Worm (Caenorhabditis elegans) whole organism, young adult: Measurements from ENCODE around the gene gstk-1.

Source experiments
- B0019.2 ChIP-seq: fragments of 200-800 bp; sonication (Bioruptor generic); conservative IDR thresholded peaks from 2 replicates; pipeline ENCODE4 v1.3.6; 2022; ENCODE audit warnings: missing genetic modification reagents, missing genetic modification characterization, missing compliant biosample characterization
- B0336.3 ChIP-seq: fragments of 200-800 bp; sonication (Bioruptor generic); IDR thresholded peaks from 2 replicates; pipeline ENCODE4 v1.3.6; 2022; ENCODE audit warnings: missing genetic modification characterization, missing compliant biosample characterization
- D2030.7 ChIP-seq: fragments of 200-800 bp; sonication (Bioruptor generic); IDR thresholded peaks from 2 replicates; pipeline ENCODE4 v1.3.6; 2022; ENCODE audit warnings: missing genetic modification reagents, missing genetic modification characterization, missing compliant biosample characterization
- F22D6.2 ChIP-seq: sonication (generic microtip); optimal IDR thresholded peaks from 2 replicates; lab custom pipeline; 2016; ENCODE audit warnings: mild to moderate bottlenecking, missing genetic modification characterization, missing compliant biosample characterization
- F37B4.10 ChIP-seq: fragments of 200-800 bp; sonication (Bioruptor generic); IDR thresholded peaks from 2 replicates; pipeline ENCODE4 v1.3.6; 2022; ENCODE audit warnings: missing genetic modification characterization, missing compliant biosample characterization
- F39B2.1 ChIP-seq: fragments of 200-800 bp; sonication (Bioruptor generic); IDR thresholded peaks from 2 replicates; pipeline ENCODE4 v1.3.6; 2022; ENCODE audit warnings: missing genetic modification reagents, missing genetic modification characterization, missing compliant biosample characterization
- F49E8.2 ChIP-seq: sonication (generic microtip); optimal IDR thresholded peaks from 3 replicates; lab custom pipeline; 2017; ENCODE audit warnings: missing genetic modification characterization, mild to moderate bottlenecking, missing compliant biosample characterization, antibody characterized with exemption, moderate library complexity; ENCODE audit not compliant: insufficient read depth
- F57A8.1 ChIP-seq: fragments of 200-800 bp; sonication (Bioruptor generic); optimal IDR thresholded peaks from 2 replicates; lab custom pipeline; 2018; ENCODE audit warnings: mild to moderate bottlenecking, missing genetic modification characterization, moderate library complexity, missing compliant biosample characterization
- K12H6.12 ChIP-seq: fragments of 200-800 bp; sonication (Bioruptor generic); optimal IDR thresholded peaks from 2 replicates; lab custom pipeline; 2018; ENCODE audit warnings: mild to moderate bottlenecking, missing genetic modification characterization, missing compliant biosample characterization
- Y79H2A.3 ChIP-seq: fragments of 200-800 bp; sonication (Bioruptor generic); conservative IDR thresholded peaks from 2 replicates; pipeline ENCODE4 v1.3.6; 2022; ENCODE audit warnings: missing genetic modification reagents, missing genetic modification characterization, missing compliant biosample characterization
- akir-1 ChIP-seq: fragments of 200-800 bp; sonication (Bioruptor generic); optimal IDR thresholded peaks from 2 replicates; lab custom pipeline; 2018; ENCODE audit warnings: mild to moderate bottlenecking, missing genetic modification characterization, moderate library complexity, missing compliant biosample characterization
- attf-6 ChIP-seq: fragments of 200-800 bp; sonication (Bioruptor generic); IDR thresholded peaks from 2 replicates; pipeline ENCODE4 v1.3.6; 2022; ENCODE audit warnings: missing genetic modification reagents, missing genetic modification characterization, missing compliant biosample characterization
- bed-2 ChIP-seq: fragments of 200-800 bp; sonication (Bioruptor generic); IDR thresholded peaks from 2 replicates; pipeline ENCODE4 v1.3.6; 2022; ENCODE audit warnings: missing genetic modification reagents, missing genetic modification characterization, missing compliant biosample characterization
- ccch-3 ChIP-seq: fragments of 200-800 bp; sonication (Bioruptor generic); optimal IDR thresholded peaks from 2 replicates; lab custom pipeline; 2018; ENCODE audit warnings: mild to moderate bottlenecking, missing genetic modification characterization, missing compliant biosample characterization
- cebp-1 ChIP-seq, 2 experiments: fragments of 200-800 bp in 1 of 2; sonication (Bioruptor generic) in 1 of 2; sonication (generic microtip) in 1 of 2; IDR thresholded peaks in 1 of 2; optimal IDR thresholded peaks in 1 of 2; 2 replicates each; pipeline versions ENCODE4 v1.3.6 to Lab custom; 2017 to 2022; ENCODE audit warnings: missing compliant biosample characterization in 2 of 2, missing genetic modification characterization in 2 of 2, mild to moderate bottlenecking in 1 of 2, missing genetic modification reagents in 1 of 2, moderate library complexity in 1 of 2
- ceh-27 ChIP-seq: fragments of 200-800 bp; sonication (Bioruptor generic); optimal IDR thresholded peaks from 2 replicates; lab custom pipeline; 2018; ENCODE audit warnings: mild to moderate bottlenecking, missing genetic modification characterization, moderate library complexity, missing compliant biosample characterization
- ceh-79 ChIP-seq: sonication (generic microtip); optimal IDR thresholded peaks from 2 replicates; lab custom pipeline; 2017; ENCODE audit warnings: mild to moderate bottlenecking, missing genetic modification characterization, missing compliant biosample characterization
- dpl-1 ChIP-seq: fragments of 150-350 bp; optimal IDR thresholded peaks from 2 replicates; lab custom pipeline; 2014; ENCODE audit warnings: missing biosample characterization, missing genetic modification reagents, missing genetic modification characterization
- efl-1 ChIP-seq: fragments of 150-350 bp; optimal IDR thresholded peaks from 2 replicates; lab custom pipeline; 2014; ENCODE audit warnings: missing biosample characterization, missing genetic modification reagents, missing genetic modification characterization
- egrh-3 ChIP-seq: fragments of 200-800 bp; sonication (Bioruptor generic); IDR thresholded peaks from 2 replicates; pipeline ENCODE4 v1.3.6; 2022; ENCODE audit warnings: missing genetic modification reagents, missing genetic modification characterization, missing compliant biosample characterization
- fkh-3 ChIP-seq: sonication (generic microtip); optimal IDR thresholded peaks from 2 replicates; lab custom pipeline; 2016; ENCODE audit warnings: mild to moderate bottlenecking, missing genetic modification characterization, missing compliant biosample characterization
- lsl-1 ChIP-seq: fragments of 200-800 bp; sonication (Bioruptor generic); optimal IDR thresholded peaks from 2 replicates; lab custom pipeline; 2018; ENCODE audit warnings: mild to moderate bottlenecking, missing genetic modification characterization, moderate library complexity, missing compliant biosample characterization
- madf-3 ChIP-seq: fragments of 200-800 bp; sonication (Bioruptor generic); IDR thresholded peaks from 2 replicates; pipeline ENCODE4 v1.3.6; 2022; ENCODE audit warnings: missing genetic modification reagents, missing genetic modification characterization, missing compliant biosample characterization
- mel-28 ChIP-seq: sonication (generic microtip); optimal IDR thresholded peaks from 2 replicates; lab custom pipeline; 2016; ENCODE audit warnings: borderline replicate concordance, mild to moderate bottlenecking, missing genetic modification characterization, missing compliant biosample characterization
- nfya-1 ChIP-seq: sonication (generic microtip); optimal IDR thresholded peaks from 2 replicates; lab custom pipeline; 2017; ENCODE audit warnings: antibody characterized with exemption, missing compliant biosample characterization, missing genetic modification characterization, borderline replicate concordance; ENCODE audit not compliant: insufficient read depth
- nfya-2 ChIP-seq: fragments of 200-800 bp; sonication (Bioruptor generic); IDR thresholded peaks from 2 replicates; pipeline ENCODE4 v1.3.6; 2022; ENCODE audit warnings: missing genetic modification reagents, missing genetic modification characterization, missing compliant biosample characterization
- pbrm-1 ChIP-seq: fragments of 200-800 bp; sonication (Bioruptor generic); IDR thresholded peaks from 2 replicates; pipeline ENCODE4 v1.3.6; 2022; ENCODE audit warnings: missing genetic modification reagents, missing genetic modification characterization, missing compliant biosample characterization
- pha-4 ChIP-seq: fragments of 150-350 bp; sonication (generic microtip); optimal IDR thresholded peaks from 2 replicates; lab custom pipeline; 2014; ENCODE audit warnings: missing biosample characterization, missing genetic modification reagents, missing genetic modification characterization
- rec-8 ChIP-seq, 2 experiments: sonication (generic microtip); optimal IDR thresholded peaks; 2 replicates each; lab custom pipeline; 2016; ENCODE audit warnings: mild to moderate bottlenecking in 2 of 2, missing genetic modification characterization in 2 of 2, missing genetic modification reagents in 2 of 2, missing genotype in 2 of 2, missing biosample characterization in 1 of 2, missing compliant biosample characterization in 1 of 2, moderate library complexity in 1 of 2
- sea-2 ChIP-seq: fragments of 200-800 bp; sonication (Bioruptor generic); IDR thresholded peaks from 2 replicates; pipeline ENCODE4 v1.3.6; 2022; ENCODE audit warnings: missing genetic modification characterization, missing compliant biosample characterization
- snpc-1.3 ChIP-seq: sonication (generic microtip); optimal IDR thresholded peaks from 2 replicates; lab custom pipeline; 2017; ENCODE audit warnings: missing genetic modification characterization, mild to moderate bottlenecking, missing compliant biosample characterization, antibody characterized with exemption, moderate library complexity, missing genotype, missing genetic modification reagents; ENCODE audit not compliant: insufficient read depth
- somi-1 ChIP-seq: fragments of 200-800 bp; sonication (Bioruptor generic); optimal IDR thresholded peaks from 2 replicates; lab custom pipeline; 2018; ENCODE audit warnings: mild to moderate bottlenecking, missing genetic modification characterization, missing compliant biosample characterization
- tbp1 ChIP-seq: fragments of 200-800 bp; sonication (Bioruptor generic); optimal IDR thresholded peaks from 2 replicates; lab custom pipeline; 2018; ENCODE audit warnings: mild to moderate bottlenecking, missing genetic modification characterization, missing compliant biosample characterization
- tbx-9 ChIP-seq: sonication (generic microtip); optimal IDR thresholded peaks from 2 replicates; lab custom pipeline; 2016; ENCODE audit warnings: borderline replicate concordance, missing genetic modification characterization, inconsistent platforms, missing compliant biosample characterization
- tlf-1 ChIP-seq: fragments of 200-800 bp; sonication (Bioruptor generic); optimal IDR thresholded peaks from 2 replicates; lab custom pipeline; 2018; ENCODE audit warnings: mild to moderate bottlenecking, missing genetic modification characterization, missing compliant biosample characterization
- unc-130 ChIP-seq: sonication (generic microtip); optimal IDR thresholded peaks from 2 replicates; lab custom pipeline; 2016; ENCODE audit warnings: missing genetic modification reagents, missing genetic modification characterization, missing compliant biosample characterization
- unc-62 ChIP-seq: fragments of 150-350 bp; optimal IDR thresholded peaks from 2 replicates; lab custom pipeline; 2014; ENCODE audit warnings: missing biosample characterization, missing genetic modification reagents, missing genetic modification characterization
- ztf-28 ChIP-seq: fragments of 200-800 bp; sonication (Bioruptor generic); IDR thresholded peaks from 2 replicates; pipeline ENCODE4 v1.3.6; 2022; ENCODE audit warnings: missing genetic modification reagents, missing genetic modification characterization, missing compliant biosample characterization
- ztf-6 ChIP-seq: fragments of 200-800 bp; sonication (Bioruptor generic); IDR thresholded peaks from 2 replicates; pipeline ENCODE4 v1.3.6; 2022; ENCODE audit warnings: missing genetic modification reagents, missing genetic modification characterization, missing compliant biosample characterization

Gene gstk-1

DNA sequence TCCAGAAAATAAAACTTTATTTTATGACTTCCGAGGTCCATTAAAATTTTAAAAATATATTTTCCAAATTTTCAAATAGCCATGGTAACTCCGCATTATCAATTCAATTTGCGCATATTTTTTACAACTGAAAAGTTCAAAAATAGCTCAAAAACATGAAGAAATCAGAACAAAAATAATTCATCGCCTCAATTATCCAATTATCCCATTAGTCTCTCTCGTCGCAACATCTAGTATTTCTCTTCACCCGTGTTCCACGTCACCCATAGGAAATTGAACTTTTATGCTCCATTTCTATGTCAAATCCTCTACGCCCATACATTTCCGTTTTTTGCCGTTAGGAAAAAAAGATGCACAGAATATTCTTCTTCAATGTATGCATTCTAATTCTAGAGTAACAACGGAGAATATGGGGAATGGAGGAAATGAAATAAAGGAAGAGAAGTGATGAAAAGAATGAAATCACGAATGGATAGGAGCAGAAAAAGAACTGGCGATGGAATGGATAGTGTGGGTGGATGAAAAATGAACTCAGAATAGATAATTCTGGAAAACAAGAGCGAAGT is 33.6 kb downstream of the gstk-1 start:
- TF ChIP-seq snpc-1.3 (tag; lab: Kevin White, UChicago) (no peak), unc-62 (GFP tag; lab: Kevin White, UChicago) (no peak), cebp-1 (GFP tag; IDR thresholded peaks at IDR 0.05; lab: Robert Waterston, UW) (no peak), cebp-1 (tag; optimal IDR thresholded peaks at IDR 0.05; lab: Kevin White, UChicago) (no peak), pha-4 (no peak), dpl-1 (GFP tag; lab: Kevin White, UChicago) (no peak), tlf-1 (no peak), tbp1 (GFP tag; lab: Kevin White, UChicago) (no peak), F37B4.10 (GFP tag; lab: Robert Waterston, UW) (no peak), D2030.7 (GFP tag; lab: Robert Waterston, UW) (no peak), attf-6 (no peak)

DNA sequence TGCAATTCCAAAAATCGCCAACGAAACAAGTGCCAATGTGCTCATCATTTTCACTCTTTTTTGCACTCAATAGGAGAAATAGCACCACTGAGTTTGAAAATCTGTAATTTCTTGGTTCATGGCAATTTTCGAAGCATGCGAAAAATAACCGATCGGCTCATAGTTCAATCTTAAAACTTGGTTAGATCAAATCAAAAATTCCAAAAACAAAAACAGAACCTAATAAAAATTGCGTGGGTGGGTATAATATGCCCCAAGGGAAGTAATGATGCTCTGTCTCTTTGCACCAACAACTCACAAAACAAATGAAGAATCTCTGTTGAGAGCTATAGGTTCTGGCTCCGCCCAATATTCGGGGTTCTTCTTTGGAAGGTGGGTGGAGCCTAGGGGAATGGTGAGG is 35.3 kb downstream of the gstk-1 start, which contains the start of gene nlp-11:
Gene nlp-11 (minus strand): TSS at position 101 of the 400 bp plus-strand sequence.
- TF ChIP-seq lsl-1 (GFP tag; lab: Kevin White, UChicago) (no peak), nfya-1 (tag; lab: Kevin White, UChicago) (no peak), somi-1 (no peak), unc-130 (GFP tag; lab: Kevin White, UChicago) (no peak), Y79H2A.3 (GFP tag; lab: Robert Waterston, UW) (no peak), dpl-1 (GFP tag; lab: Kevin White, UChicago) (no peak), ceh-27 (GFP tag; lab: Kevin White, UChicago) (no peak), bed-2 (GFP tag; lab: Robert Waterston, UW) (no peak), ceh-79 (no peak), tbx-9 (tag; lab: Kevin White, UChicago) (no peak), ztf-6 (GFP tag; lab: Robert Waterston, UW) (no peak), egrh-3 (GFP tag; lab: Robert Waterston, UW) (no peak), F57A8.1 (GFP tag; lab: Kevin White, UChicago) (no peak), ztf-28 (no peak), F22D6.2 (tag; lab: Kevin White, UChicago) (no peak), F49E8.2 (tag; lab: Kevin White, UChicago) (no peak), mel-28 (no peak), akir-1 (GFP tag; lab: Kevin White, UChicago) (no peak), F39B2.1 (no peak), efl-1 (no peak)

DNA sequence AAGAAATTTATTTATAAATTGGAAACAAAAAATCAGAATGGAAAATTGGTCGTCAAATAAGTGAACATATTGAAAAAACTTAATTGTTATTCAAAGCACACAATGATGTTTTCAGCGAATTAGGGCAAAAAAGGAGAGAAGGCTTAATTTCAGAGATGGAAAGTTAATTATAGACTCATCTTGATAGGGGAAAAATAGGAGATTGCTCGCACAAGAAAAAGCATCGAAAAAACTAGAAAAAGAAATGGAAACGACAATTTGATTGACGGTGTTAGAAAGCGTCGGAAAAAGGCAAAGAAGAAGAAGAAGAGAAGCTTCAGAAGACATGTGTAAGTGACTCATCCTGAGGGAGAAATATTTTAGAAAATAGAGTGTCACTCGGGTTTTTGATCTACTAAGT is 39.4 kb downstream of the gstk-1 start:
- TF ChIP-seq mel-28 (no peak), B0336.3 (no peak), madf-3 (no peak), B0019.2 (GFP tag; lab: Robert Waterston, UW) (no peak), sea-2 (GFP tag; lab: Robert Waterston, UW) (no peak), ztf-6 (GFP tag; lab: Robert Waterston, UW) (no peak), ccch-3 (GFP tag; lab: Kevin White, UChicago) (no peak), K12H6.12 (tag; lab: Kevin White, UChicago) (no peak), rec-8 (tag; optimal IDR thresholded peaks at IDR 0.05; lab: Kevin White, UChicago) (no peak), fkh-3 (tag; lab: Kevin White, UChicago) (no peak), nfya-2 (no peak), pbrm-1 (GFP tag; lab: Robert Waterston, UW) (no peak)
